Worm (Caenorhabditis elegans): ENCODE results near the gene ggtb-1.

DNA sequence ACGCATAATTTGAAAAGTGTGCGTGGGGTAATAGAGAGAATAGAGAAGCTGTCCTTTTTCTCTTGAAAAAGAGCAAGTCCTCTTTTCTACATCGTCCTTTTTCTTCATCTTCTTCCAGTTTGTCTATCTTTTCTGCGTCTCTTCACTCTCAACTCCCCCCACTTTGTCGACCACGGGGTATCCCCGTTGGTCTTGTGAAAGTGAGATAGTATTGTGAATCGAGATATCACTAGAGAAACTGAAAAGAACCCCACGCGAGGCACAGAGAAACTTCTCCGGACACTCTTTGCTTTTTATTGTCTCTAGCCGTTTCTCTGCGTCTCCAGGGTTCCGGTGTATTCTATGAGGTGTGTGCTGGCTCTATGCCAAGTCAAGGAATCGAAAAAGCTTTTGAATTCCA, 22.1 kb downstream of the ggtb-1 start:
- TF ChIP-seq ama-1 (optimal IDR thresholded peaks at IDR 0.05), result no peak
- no peak for TF ChIP-seq ets-7 (tag; optimal IDR thresholded peaks at IDR 0.05)
- TF ChIP-seq ceh-13 (GFP tag; optimal IDR thresholded peaks at IDR 0.05), result no peak
- no peak for TF ChIP-seq hmbx-1 (tag; optimal IDR thresholded peaks at IDR 0.05)
- no peak for TF ChIP-seq tbx-11 (GFP tag; IDR thresholded peaks at IDR 0.05)
- TF ChIP-seq pes-1 (GFP tag; IDR thresholded peaks at IDR 0.05), result no peak
- TF ChIP-seq aly-1 (tag; optimal IDR thresholded peaks at IDR 0.05), result no peak
- no peak for TF ChIP-seq tbx-37 (GFP tag; conservative IDR thresholded peaks at IDR 0.05)
- TF ChIP-seq tra-4 (tag; optimal IDR thresholded peaks at IDR 0.05), result no peak
- TF ChIP-seq F13C5.2 (tag; optimal IDR thresholded peaks at IDR 0.05), result peak; percentile 70

Data from whole organism, early embryonic.